Fruit fly (Drosophila melanogaster) whole organism, prepupa: ENCODE measurements around the gene emc.

Source experiments
- Blimp-1 ChIP-seq: fragments of 200-800 bp; sonication (Bioruptor generic); optimal IDR thresholded peaks from 3 replicates; lab custom pipeline; 2017; ENCODE audit warnings: missing biosample characterization, missing genetic modification characterization, mild to moderate bottlenecking, moderate library complexity, missing genetic modification reagents
- CG10631 ChIP-seq: fragments of 200-800 bp; sonication (Bioruptor generic); optimal IDR thresholded peaks from 2 replicates; lab custom pipeline; 2016; ENCODE audit warnings: missing biosample characterization, missing genetic modification characterization
- CG10669 ChIP-seq: fragments of 200-800 bp; sonication (Bioruptor generic); optimal IDR thresholded peaks from 3 replicates; lab custom pipeline; 2018; ENCODE audit warnings: missing biosample characterization, mild to moderate bottlenecking, missing genetic modification characterization, moderate library complexity
- CG11294 ChIP-seq: fragments of 200-800 bp; sonication (Bioruptor generic); IDR thresholded peaks from 2 replicates; pipeline ENCODE4 v1.3.6; 2022; ENCODE audit warnings: missing biosample characterization, missing genetic modification characterization
- CG11762 ChIP-seq: fragments of 200-800 bp; sonication (Bioruptor generic); optimal IDR thresholded peaks from 3 replicates; lab custom pipeline; 2016; ENCODE audit warnings: missing biosample characterization, missing genetic modification characterization; ENCODE audit not compliant: insufficient read depth
- CG1621 ChIP-seq: fragments of 200-800 bp; sonication (Bioruptor generic); optimal IDR thresholded peaks from 3 replicates; lab custom pipeline; 2018; ENCODE audit warnings: missing biosample characterization, mild to moderate bottlenecking, missing genetic modification characterization
- CG3032 ChIP-seq: fragments of 200-800 bp; optimal IDR thresholded peaks from 2 replicates; lab custom pipeline; 2019; ENCODE audit warnings: missing biosample characterization, mild to moderate bottlenecking, missing genetic modification characterization, moderate library complexity
- CG31627 ChIP-seq: fragments of 200-800 bp; sonication (Bioruptor generic); optimal IDR thresholded peaks from 3 replicates; lab custom pipeline; 2016; ENCODE audit warnings: missing biosample characterization, missing genetic modification characterization
- CG32006 ChIP-seq: fragments of 200-800 bp; sonication (Bioruptor generic); optimal IDR thresholded peaks from 3 replicates; lab custom pipeline; 2017; ENCODE audit warnings: missing biosample characterization, mild to moderate bottlenecking, missing genetic modification characterization
- CG34406 ChIP-seq: fragments of 200-800 bp; sonication (Bioruptor generic); optimal IDR thresholded peaks from 3 replicates; lab custom pipeline; 2016; ENCODE audit warnings: missing biosample characterization, missing genetic modification characterization
- CG3919 ChIP-seq: fragments of 200-800 bp; sonication (Bioruptor generic); optimal IDR thresholded peaks from 3 replicates; lab custom pipeline; 2016; ENCODE audit warnings: missing biosample characterization, missing genetic modification characterization
- CG4318 ChIP-seq: fragments of 200-800 bp; sonication (Bioruptor generic); optimal IDR thresholded peaks from 3 replicates; lab custom pipeline; 2017; ENCODE audit warnings: missing biosample characterization, mild to moderate bottlenecking, missing genetic modification characterization
- CG6163 ChIP-seq: fragments of 200-800 bp; sonication (Bioruptor generic); IDR thresholded peaks from 3 replicates; pipeline ENCODE4 v1.3.6; 2022; ENCODE audit warnings: missing biosample characterization, missing genetic modification characterization
- CG6276 ChIP-seq: fragments of 200-800 bp; sonication (Bioruptor generic); optimal IDR thresholded peaks from 2 replicates; lab custom pipeline; 2017; ENCODE audit warnings: missing biosample characterization, mild to moderate bottlenecking, missing genetic modification characterization
- CG6808 ChIP-seq: fragments of 200-800 bp; sonication (Bioruptor generic); optimal IDR thresholded peaks from 3 replicates; lab custom pipeline; 2017; ENCODE audit warnings: missing biosample characterization, missing genetic modification characterization, mild to moderate bottlenecking, moderate library complexity, missing genetic modification reagents
- CG6854 ChIP-seq: fragments of 200-800 bp; sonication (Bioruptor generic); optimal IDR thresholded peaks from 2 replicates; lab custom pipeline; 2017; ENCODE audit warnings: missing biosample characterization, mild to moderate bottlenecking, missing genetic modification characterization
- CG7368 ChIP-seq: fragments of 200-800 bp; sonication (Bioruptor generic); optimal IDR thresholded peaks from 3 replicates; lab custom pipeline; 2016; ENCODE audit warnings: missing biosample characterization, missing genetic modification characterization
- CG8119 ChIP-seq: fragments of 200-800 bp; sonication (Bioruptor generic); IDR thresholded peaks from 3 replicates; pipeline ENCODE4 v1.3.6; 2022; ENCODE audit warnings: missing biosample characterization, missing genetic modification characterization
- CG8319 ChIP-seq: fragments of 200-800 bp; sonication (Bioruptor generic); optimal IDR thresholded peaks from 3 replicates; lab custom pipeline; 2016; ENCODE audit warnings: missing biosample characterization, missing genetic modification characterization
- CG9139 ChIP-seq: fragments of 200-800 bp; sonication (Bioruptor generic); optimal IDR thresholded peaks from 3 replicates; lab custom pipeline; 2017; ENCODE audit warnings: missing biosample characterization, mild to moderate bottlenecking, missing genetic modification characterization
- Eip78C ChIP-seq: fragments of 200-800 bp; sonication (Bioruptor generic); peaks from one replicate; lab custom pipeline; 2016; ENCODE audit warnings: missing biosample characterization, missing genetic modification characterization
- Eip93F ChIP-seq: fragments of 200-800 bp; sonication (Bioruptor generic); optimal IDR thresholded peaks from 2 replicates; lab custom pipeline; 2016; ENCODE audit warnings: missing biosample characterization, mild to moderate bottlenecking, missing genetic modification characterization
- Ets21C ChIP-seq: fragments of 200-800 bp; sonication (Bioruptor generic); optimal IDR thresholded peaks from 3 replicates; lab custom pipeline; 2016; ENCODE audit warnings: missing biosample characterization, missing genetic modification characterization
- Ets96B ChIP-seq: fragments of 200-800 bp; optimal IDR thresholded peaks from 2 replicates; lab custom pipeline; 2019; ENCODE audit warnings: missing biosample characterization, mild to moderate bottlenecking, missing genetic modification characterization, moderate library complexity
- Gug ChIP-seq: fragments of 200-800 bp; sonication (Bioruptor generic); IDR thresholded peaks from 2 replicates; pipeline ENCODE4 v1.3.6; 2022; ENCODE audit warnings: missing biosample characterization, missing genetic modification characterization
- Hr39 ChIP-seq: fragments of 200-800 bp; sonication (Bioruptor generic); optimal IDR thresholded peaks from 2 replicates; lab custom pipeline; 2016; ENCODE audit warnings: missing biosample characterization, missing genetic modification characterization
- Hr4 ChIP-seq: fragments of 200-800 bp; sonication (Bioruptor generic); optimal IDR thresholded peaks from 3 replicates; lab custom pipeline; 2016; ENCODE audit warnings: missing biosample characterization, missing genetic modification characterization
- Lpt ChIP-seq: fragments of 200-800 bp; sonication (Bioruptor generic); optimal IDR thresholded peaks from 3 replicates; lab custom pipeline; 2016; ENCODE audit warnings: missing biosample characterization, missing genetic modification characterization
- Met ChIP-seq: fragments of 200-800 bp; sonication (Bioruptor generic); optimal IDR thresholded peaks from 3 replicates; lab custom pipeline; 2016; ENCODE audit warnings: missing biosample characterization, missing genetic modification characterization
- OdsH ChIP-seq: fragments of 200-800 bp; sonication (Bioruptor generic); optimal IDR thresholded peaks from 3 replicates; lab custom pipeline; 2016; ENCODE audit warnings: missing biosample characterization, missing genetic modification characterization
- Sox102F ChIP-seq: fragments of 200-800 bp; sonication (Bioruptor generic); optimal IDR thresholded peaks from 2 replicates; lab custom pipeline; 2016; ENCODE audit warnings: missing biosample characterization, mild to moderate bottlenecking, missing genetic modification characterization
- achi ChIP-seq: fragments of 200-800 bp; sonication (Bioruptor generic); optimal IDR thresholded peaks from 3 replicates; lab custom pipeline; 2016; ENCODE audit warnings: missing biosample characterization, missing genetic modification characterization
- cyc ChIP-seq: fragments of 200-800 bp; sonication (Bioruptor generic); optimal IDR thresholded peaks from 3 replicates; lab custom pipeline; 2016; ENCODE audit warnings: missing biosample characterization, missing genetic modification characterization
- dsx ChIP-seq: fragments of 200-800 bp; optimal IDR thresholded peaks from 3 replicates; lab custom pipeline; 2019; ENCODE audit warnings: missing biosample characterization, mild to moderate bottlenecking, missing genetic modification characterization, moderate library complexity; ENCODE audit not compliant: poor library complexity, severe bottlenecking
- esn ChIP-seq: fragments of 200-800 bp; sonication (Bioruptor generic); optimal IDR thresholded peaks from 2 replicates; lab custom pipeline; 2016; ENCODE audit warnings: missing biosample characterization, mild to moderate bottlenecking, missing genetic modification characterization, moderate library complexity
- fd59A ChIP-seq: fragments of 200-800 bp; sonication (Bioruptor generic); optimal IDR thresholded peaks from 2 replicates; lab custom pipeline; 2017; ENCODE audit warnings: missing biosample characterization, mild to moderate bottlenecking, missing genetic modification characterization, missing genetic modification reagents
- fd85E ChIP-seq: fragments of 200-800 bp; sonication (Bioruptor generic); optimal IDR thresholded peaks from 3 replicates; lab custom pipeline; 2016; ENCODE audit warnings: missing biosample characterization, missing genetic modification characterization
- lz ChIP-seq: fragments of 200-800 bp; sonication (Bioruptor generic); optimal IDR thresholded peaks from 3 replicates; lab custom pipeline; 2016; ENCODE audit warnings: missing biosample characterization, missing genetic modification characterization
- net ChIP-seq: fragments of 200-800 bp; sonication (Bioruptor generic); optimal IDR thresholded peaks from 3 replicates; lab custom pipeline; 2016; ENCODE audit warnings: missing biosample characterization, missing genetic modification characterization
- pdm3 ChIP-seq: fragments of 200-800 bp; sonication (Bioruptor generic); optimal IDR thresholded peaks from 3 replicates; lab custom pipeline; 2016; ENCODE audit warnings: missing biosample characterization, missing genetic modification characterization
- salr ChIP-seq, 2 experiments: fragments of 200-800 bp; sonication (Bioruptor generic); optimal IDR thresholded peaks; 3 replicates each; lab custom pipeline; 2016 to 2018; ENCODE audit warnings: missing biosample characterization in 2 of 2, missing genetic modification characterization in 2 of 2, mild to moderate bottlenecking in 1 of 2
- spab ChIP-seq: fragments of 200-800 bp; sonication (Bioruptor generic); optimal IDR thresholded peaks from 2 replicates; lab custom pipeline; 2017; ENCODE audit warnings: missing biosample characterization, mild to moderate bottlenecking, missing genetic modification characterization, missing genetic modification reagents
- ss ChIP-seq, 2 experiments: fragments of 200-800 bp; sonication (Bioruptor generic); optimal IDR thresholded peaks; 2 replicates in 1 of 2; 3 replicates in 1 of 2; lab custom pipeline; 2017 to 2018; ENCODE audit warnings: mild to moderate bottlenecking in 2 of 2, missing biosample characterization in 2 of 2, missing genetic modification characterization in 2 of 2, moderate library complexity in 1 of 2
- topi ChIP-seq: fragments of 200-800 bp; sonication (Bioruptor generic); optimal IDR thresholded peaks from 3 replicates; lab custom pipeline; 2016; ENCODE audit warnings: missing biosample characterization, missing genetic modification characterization

The emc gene

DNA sequence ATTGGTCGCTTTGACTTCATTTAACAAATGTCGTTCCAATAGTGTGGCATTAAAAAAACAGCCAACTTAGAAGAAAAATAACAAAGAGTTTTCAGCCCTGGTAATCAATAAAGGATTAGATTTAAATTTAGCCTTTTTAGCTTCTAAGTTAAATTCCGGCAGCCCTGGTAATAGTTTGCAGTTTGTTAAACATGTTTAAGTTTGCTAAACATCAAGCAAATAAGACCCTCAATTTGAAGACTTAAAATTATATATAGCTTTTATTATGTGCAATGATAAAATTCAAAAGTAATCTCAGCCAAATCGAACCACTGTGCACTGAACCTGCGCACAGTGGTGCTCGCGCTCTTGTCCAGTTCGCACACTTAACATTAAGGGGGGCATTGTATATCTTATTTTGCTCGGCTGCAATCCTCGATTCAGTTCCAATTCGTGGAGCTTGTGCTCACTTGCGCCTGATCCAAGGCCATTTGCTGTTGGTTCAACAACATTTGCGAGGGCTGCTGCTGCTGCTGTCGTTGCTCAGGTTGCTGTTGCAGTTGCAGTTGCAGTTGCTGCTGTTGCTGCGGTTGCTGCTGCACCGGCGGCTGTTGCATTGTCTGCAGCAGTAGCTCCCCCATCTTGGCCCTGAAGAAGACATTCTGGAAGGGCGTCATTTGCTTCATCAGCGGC lies 11.6 kb upstream of the emc start (continued):
- no peak for TF ChIP-seq CG8119
- TF ChIP-seq dsx (GFP tag; lab: Kevin White, UChicago), result peak; percentile 17
- no peak for TF ChIP-seq CG31627 (GFP tag; lab: Kevin White, UChicago)
- TF ChIP-seq CG9139, result peak; percentile 20
- peak; percentile 21 for TF ChIP-seq net (GFP tag; lab: Kevin White, UChicago)
- no peak for TF ChIP-seq CG1621
- no peak for TF ChIP-seq CG4318 (GFP tag; lab: Kevin White, UChicago)
- TF ChIP-seq ss (GFP tag; optimal IDR thresholded peaks at IDR 0.05; lab: Kevin White, UChicago), result peak in 1 of 2 experiments; percentile 23
- no peak for TF ChIP-seq fd59A (GFP tag; lab: Kevin White, UChicago)
- peak; percentile 29 for TF ChIP-seq CG3919 (GFP tag; lab: Kevin White, UChicago)
- no peak for TF ChIP-seq Met (GFP tag; lab: Kevin White, UChicago)
- peak; percentile 36; the same call in 2 of the 3 replicates for TF ChIP-seq CG6163 (GFP tag; lab: Robert Waterston, UW)
- no peak for TF ChIP-seq CG7368 (GFP tag; lab: Kevin White, UChicago)
- TF ChIP-seq Eip93F (GFP tag; lab: Kevin White, UChicago), result no peak
- peak; percentile 3 for TF ChIP-seq spab
- TF ChIP-seq cyc, result no peak
- no peak for TF ChIP-seq CG8319
- no peak for TF ChIP-seq fd85E (GFP tag; lab: Kevin White, UChicago)
- TF ChIP-seq CG10631, result peak; percentile 27
- TF ChIP-seq Ets96B (tag; lab: Kevin White, UChicago), result peak; percentile 21
- peak; percentile 4 for TF ChIP-seq achi (GFP tag; lab: Kevin White, UChicago)
- TF ChIP-seq CG10669, result peak; percentile 35
- no peak for TF ChIP-seq Hr4 (GFP tag; lab: Kevin White, UChicago)
- TF ChIP-seq CG34406 (GFP tag; lab: Kevin White, UChicago), result peak; percentile 9
- TF ChIP-seq, all 60 proteins: peak for 28

DNA sequence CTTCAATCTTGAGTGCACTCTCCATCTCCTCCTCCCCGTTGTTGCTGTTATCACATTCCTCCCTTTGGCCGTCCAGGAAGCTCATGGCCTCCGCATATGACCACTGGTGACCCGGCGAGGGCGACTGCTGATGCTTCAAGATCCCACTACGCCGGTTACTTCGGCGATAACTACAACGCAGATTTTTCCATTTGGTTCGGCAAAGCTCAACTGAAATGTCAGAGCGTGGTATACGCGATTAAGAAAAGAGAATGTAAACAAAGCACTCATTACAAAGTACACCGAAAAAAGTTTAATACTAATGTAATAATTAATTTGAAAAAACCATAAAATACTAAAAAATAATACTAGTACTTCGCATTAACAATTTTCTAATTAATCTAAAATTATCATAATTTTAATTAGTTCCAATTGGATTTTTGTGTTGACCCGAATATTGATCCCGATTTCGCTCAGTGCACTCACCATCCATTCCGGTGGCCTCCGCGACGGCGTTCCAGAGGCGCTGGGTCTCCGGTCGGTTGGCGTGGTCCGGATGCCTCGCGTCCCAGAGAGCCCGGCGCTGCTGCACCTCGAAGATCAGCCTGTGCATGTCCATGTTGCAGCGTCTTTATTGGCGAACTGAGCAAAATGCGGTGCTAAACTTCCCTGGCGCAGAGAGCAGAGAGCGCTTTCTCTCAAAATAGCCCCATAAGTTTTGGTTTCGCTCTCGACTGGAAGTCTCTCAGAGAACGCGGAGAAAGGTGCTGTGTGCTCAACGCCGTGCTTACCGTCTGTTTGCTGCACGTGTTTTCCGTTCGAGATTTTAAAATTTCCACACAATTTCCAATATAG lies 10.5 kb upstream of the emc start:
- peak; percentile 98 for TF ChIP-seq Ets96B (tag; lab: Kevin White, UChicago)
- peak; percentile 98 for TF ChIP-seq CG3032 (tag; lab: Kevin White, UChicago)
- TF ChIP-seq CG6854 (GFP tag; lab: Kevin White, UChicago), result peak; percentile 89
- peak; percentile 92 for TF ChIP-seq CG6276
- peak; percentile 96 for TF ChIP-seq Gug (GFP tag; lab: Robert Waterston, UW)
- peak; percentile 93 for TF ChIP-seq topi (GFP tag; lab: Kevin White, UChicago)
- TF ChIP-seq net (GFP tag; lab: Kevin White, UChicago), result peak; percentile 96
- TF ChIP-seq Sox102F (GFP tag; lab: Kevin White, UChicago), result peak; percentile 92
- TF ChIP-seq pdm3 (GFP tag; lab: Kevin White, UChicago), result peak; percentile 94
- TF ChIP-seq OdsH (GFP tag; lab: Kevin White, UChicago), result peak; percentile 97
- peak; percentile 87 for TF ChIP-seq Eip93F (GFP tag; lab: Kevin White, UChicago)
- peak; percentile 89 to 94 for TF ChIP-seq salr (GFP tag; optimal IDR thresholded peaks at IDR 0.05; lab: Kevin White, UChicago)
- peak; percentile 97 for TF ChIP-seq achi (GFP tag; lab: Kevin White, UChicago)
- peak; percentile 73 for TF ChIP-seq fd85E (GFP tag; lab: Kevin White, UChicago)
- TF ChIP-seq Eip78C (GFP tag; lab: Kevin White, UChicago), result peak; percentile 99
- peak; percentile 96 for TF ChIP-seq CG6808 (GFP tag; lab: Kevin White, UChicago)
- TF ChIP-seq CG11762 (GFP tag; lab: Kevin White, UChicago), result peak; percentile 96
- TF ChIP-seq CG11294 (GFP tag; lab: Robert Waterston, UW), result peak; percentile 92
- peak; percentile 92 for TF ChIP-seq lz (GFP tag; lab: Kevin White, UChicago)
- TF ChIP-seq Lpt, result peak; percentile 92
- peak; percentile 87 for TF ChIP-seq Blimp-1 (GFP tag; lab: Kevin White, UChicago)
- TF ChIP-seq dsx (GFP tag; lab: Kevin White, UChicago), result peak; percentile 97
- peak; percentile 97 for TF ChIP-seq CG32006 (GFP tag; lab: Kevin White, UChicago)
- TF ChIP-seq CG6163 (GFP tag; lab: Robert Waterston, UW), result peak; percentile 98
- peak; percentile 98 for TF ChIP-seq CG34406 (GFP tag; lab: Kevin White, UChicago)
- peak; percentile 96 for TF ChIP-seq fd59A (GFP tag; lab: Kevin White, UChicago)
- TF ChIP-seq Hr39, result peak; percentile 79
- peak; percentile 88 for TF ChIP-seq CG31627 (GFP tag; lab: Kevin White, UChicago)
- TF ChIP-seq CG8119, result peak; percentile 97
- peak; percentile 96 for TF ChIP-seq esn
- peak; percentile 91 for TF ChIP-seq CG4318 (GFP tag; lab: Kevin White, UChicago)
- peak; percentile 76 for TF ChIP-seq Ets21C (GFP tag; lab: Kevin White, UChicago)
- TF ChIP-seq CG9139, result peak; percentile 97
